Worm (Caenorhabditis elegans) whole organism, midembryonic: ENCODE data around the gene C01G12.5.
A peak's percentile ranks its signal among the peaks of the same experiment; 100 is the strongest.

Experiments used
- T22C8.4 ChIP-seq: fragments of 200-800 bp; sonication (Bioruptor generic); IDR thresholded peaks from 2 replicates; pipeline ENCODE4 v1.3.6; 2022; ENCODE audit warnings: missing genetic modification characterization, missing compliant biosample characterization
- cog-1 ChIP-seq: sonication (generic microtip); optimal IDR thresholded peaks from 2 replicates; lab custom pipeline; 2016; ENCODE audit warnings: missing genetic modification characterization, missing compliant biosample characterization
- flt-1 ChIP-seq: fragments of 200-800 bp; sonication (Bioruptor generic); IDR thresholded peaks from 2 replicates; pipeline ENCODE4 v1.3.6; 2022; ENCODE audit warnings: missing genetic modification characterization, missing compliant biosample characterization
- klf-2 ChIP-seq: fragments of 200-800 bp; sonication (Bioruptor generic); conservative IDR thresholded peaks from 2 replicates; pipeline ENCODE4 v1.3.6; 2022; ENCODE audit warnings: missing genetic modification reagents, missing genetic modification characterization, missing compliant biosample characterization
- tab-1 ChIP-seq: fragments of 200-800 bp; sonication (Bioruptor generic); IDR thresholded peaks from 2 replicates; pipeline ENCODE4 v1.3.6; 2022; ENCODE audit warnings: missing genetic modification characterization, missing compliant biosample characterization
- ztf-23 ChIP-seq: fragments of 200-800 bp; sonication (Bioruptor generic); IDR thresholded peaks from 2 replicates; pipeline ENCODE4 v1.3.6; 2022; ENCODE audit warnings: missing genetic modification reagents, missing genetic modification characterization, missing compliant biosample characterization
- ztf-29 ChIP-seq: fragments of 200-800 bp; sonication (Bioruptor generic); IDR thresholded peaks from 2 replicates; pipeline ENCODE4 v1.3.6; 2022; ENCODE audit warnings: missing genetic modification reagents, missing genetic modification characterization, missing compliant biosample characterization

DNA sequence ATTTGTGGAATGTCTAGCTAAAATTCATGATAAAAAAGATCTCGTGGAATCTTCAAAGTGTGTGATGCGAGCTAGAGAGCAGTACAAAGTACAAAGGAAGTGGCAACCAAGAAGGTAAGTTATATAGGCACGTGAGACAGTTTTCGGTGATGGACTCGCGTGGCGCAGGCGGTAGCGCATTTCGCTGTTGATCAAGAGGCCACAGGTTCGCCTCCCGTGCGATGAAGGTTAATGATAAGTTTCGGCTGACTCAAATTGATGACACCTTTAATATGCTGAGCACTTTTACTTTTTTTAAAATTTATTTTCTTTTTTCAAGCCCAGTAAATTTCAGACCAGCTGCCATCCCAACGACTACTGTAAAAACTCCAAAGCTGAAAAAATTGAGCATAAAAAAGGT, 29.6 kb upstream of the C01G12.5 start:
- TF ChIP-seq ztf-23 (GFP tag; lab: Robert Waterston, UW) (no peak), cog-1 (tag; lab: Kevin White, UChicago) (no peak), ztf-29 (GFP tag; lab: Robert Waterston, UW) (no peak), flt-1 (GFP tag; lab: Robert Waterston, UW) (no peak), tab-1 (GFP tag; lab: Robert Waterston, UW) (0 out of 2 replicates have a peak, but pooled peaks have one; percentile 26), klf-2 (GFP tag; lab: Robert Waterston, UW) (0 out of 2 replicates have a peak, but pooled peaks have one; percentile 42), T22C8.4 (GFP tag; lab: Robert Waterston, UW) (no peak)
